Fruit fly (Drosophila melanogaster): Measurements from ENCODE around the gene CG34170.
A peak's percentile ranks its signal among the peaks of the same experiment; 100 is the strongest.

CG34170 gene

dm6 chr2L:17311720-17312119 is at the start of gene CG34170:
TSS of gene CG34170 (minus strand) at chr2L:17311820.
- TF ChIP-seq Eip93F (GFP tag; optimal IDR thresholded peaks at IDR 0.05) = no peak
- TF ChIP-seq eg (GFP tag; IDR thresholded peaks at IDR 0.05) = no peak
- peak; percentile 30 for TF ChIP-seq svp (GFP tag)
- TF ChIP-seq topi (GFP tag; optimal IDR thresholded peaks at IDR 0.05) = no peak
- TF ChIP-seq CG16779 (tag; optimal IDR thresholded peaks at IDR 0.05) = no peak
- TF ChIP-seq CG15336 (GFP tag; IDR thresholded peaks at IDR 0.05) = no peak

- TF ChIP-seq topi (GFP tag; optimal IDR thresholded peaks at IDR 0.05) (no peak), CG31627 (GFP tag; optimal IDR thresholded peaks at IDR 0.05) (no peak), lz (GFP tag; optimal IDR thresholded peaks at IDR 0.05) (no peak), CG10669 (GFP tag; optimal IDR thresholded peaks at IDR 0.05) (no peak), pdm3 (GFP tag; optimal IDR thresholded peaks at IDR 0.05) (no peak), CG10631 (GFP tag; optimal IDR thresholded peaks at IDR 0.05) (no peak), CG32006 (GFP tag; optimal IDR thresholded peaks at IDR 0.05) (no peak), Hr39 (GFP tag; optimal IDR thresholded peaks at IDR 0.05) (no peak), eg (GFP tag; IDR thresholded peaks at IDR 0.05) (no peak), Smox (GFP tag; optimal IDR thresholded peaks at IDR 0.05) (no peak), Sox14 (GFP tag; optimal IDR thresholded peaks at IDR 0.05) (no peak), svp (GFP tag) (no peak), ss (GFP tag; optimal IDR thresholded peaks at IDR 0.05) (no peak), CG9139 (GFP tag; optimal IDR thresholded peaks at IDR 0.05) (no peak), CG34406 (GFP tag; optimal IDR thresholded peaks at IDR 0.05) (no peak)
Observed at dm6 chr2L:17320612-17321011, 9.0 kb upstream of the CG34170 start, which contains the start of gene CG45691. TSS of gene CG45691 (minus strand) at chr2L:17320712.

dm6 chr2L:17292102-17292501 is 19.5 kb downstream of the CG34170 start, which contains the start of gene CG6380:
TSS of gene CG6380 (minus strand) at chr2L:17292202.
- TF ChIP-seq CG6276 (GFP tag; optimal IDR thresholded peaks at IDR 0.05) (no peak), spab (GFP tag; optimal IDR thresholded peaks at IDR 0.05) (no peak), Ets96B (tag; optimal IDR thresholded peaks at IDR 0.05) (no peak), Sox14 (GFP tag; optimal IDR thresholded peaks at IDR 0.05) (no peak), Gug (GFP tag; IDR thresholded peaks at IDR 0.05) (no peak), CG7368 (GFP tag; optimal IDR thresholded peaks at IDR 0.05) (no peak), CG34406 (GFP tag; optimal IDR thresholded peaks at IDR 0.05) (no peak), Hr38 (GFP tag; optimal IDR thresholded peaks at IDR 0.05) (no peak), cyc (GFP tag; optimal IDR thresholded peaks at IDR 0.05) (no peak), net (GFP tag; optimal IDR thresholded peaks at IDR 0.05) (no peak), Hr39 (GFP tag; optimal IDR thresholded peaks at IDR 0.05) (no peak), CG16779 (tag; optimal IDR thresholded peaks at IDR 0.05) (no peak), Met (GFP tag; optimal IDR thresholded peaks at IDR 0.05) (no peak), CG31627 (GFP tag; optimal IDR thresholded peaks at IDR 0.05) (no peak), esn (GFP tag; optimal IDR thresholded peaks at IDR 0.05) (no peak)

dm6 chr2L:17285940-17286339 is 25.7 kb downstream of the CG34170 start, which contains the start of gene CG15140:
TSS of gene CG15140 (plus strand) at chr2L:17286240.
- TF ChIP-seq achi (GFP tag; optimal IDR thresholded peaks at IDR 0.05) = no peak
- TF ChIP-seq Eip75B (GFP tag; optimal IDR thresholded peaks at IDR 0.05) = no peak
- no peak for TF ChIP-seq CG4318 (GFP tag; optimal IDR thresholded peaks at IDR 0.05)
- TF ChIP-seq fkh (GFP tag; optimal IDR thresholded peaks at IDR 0.05) = no peak
- no peak for TF ChIP-seq vri (GFP tag; optimal IDR thresholded peaks at IDR 0.05)

- TF ChIP-seq CG3919 (GFP tag; optimal IDR thresholded peaks at IDR 0.05) = no peak
- TF ChIP-seq CG3032 (tag; optimal IDR thresholded peaks at IDR 0.05) = no peak
- TF ChIP-seq net (GFP tag; optimal IDR thresholded peaks at IDR 0.05) = no peak
- TF ChIP-seq Sox14 (GFP tag; optimal IDR thresholded peaks at IDR 0.05) = no peak
- TF ChIP-seq CG6276 (GFP tag; optimal IDR thresholded peaks at IDR 0.05) = no peak
- TF ChIP-seq CG32006 (GFP tag; optimal IDR thresholded peaks at IDR 0.05) = no peak
- no peak for TF ChIP-seq Eip78C (GFP tag)
- no peak for TF ChIP-seq CG4318 (GFP tag; optimal IDR thresholded peaks at IDR 0.05)
- TF ChIP-seq Hr38 (GFP tag; optimal IDR thresholded peaks at IDR 0.05) = no peak
- TF ChIP-seq acj6 (GFP tag; optimal IDR thresholded peaks at IDR 0.05) = no peak
- no peak for TF ChIP-seq topi (GFP tag; optimal IDR thresholded peaks at IDR 0.05)
- TF ChIP-seq vri (GFP tag; optimal IDR thresholded peaks at IDR 0.05) = no peak
- TF ChIP-seq Smox (GFP tag; optimal IDR thresholded peaks at IDR 0.05) = no peak
- TF ChIP-seq CG8119 (GFP tag; IDR thresholded peaks at IDR 0.05) = no peak
- TF ChIP-seq CG6808 (GFP tag; optimal IDR thresholded peaks at IDR 0.05) = no peak
- no peak for TF ChIP-seq CG7368 (GFP tag; optimal IDR thresholded peaks at IDR 0.05)
- no peak for TF ChIP-seq CG1621 (tag; optimal IDR thresholded peaks at IDR 0.05)
- TF ChIP-seq dac (GFP tag; optimal IDR thresholded peaks at IDR 0.05) = no peak
- no peak for TF ChIP-seq pdm3 (GFP tag; optimal IDR thresholded peaks at IDR 0.05)
- no peak for TF ChIP-seq lz (GFP tag; optimal IDR thresholded peaks at IDR 0.05)
Observed at dm6 chr2L:17269740-17270139, 41.9 kb downstream of the CG34170 start.

All from whole organism, prepupa.